Worm (Caenorhabditis elegans) whole organism, late embryonic: ENCODE measurements around the gene hpo-15.

Experiments
- C38D4.7 ChIP-seq: fragments of 200-800 bp; sonication (Bioruptor generic); optimal IDR thresholded peaks from 2 replicates; lab custom pipeline; 2018; ENCODE audit warnings: mild to moderate bottlenecking, missing genetic modification characterization, moderate library complexity, missing compliant biosample characterization
- dmd-4 ChIP-seq: sonication (generic microtip); optimal IDR thresholded peaks from 2 replicates; lab custom pipeline; 2016; ENCODE audit warnings: borderline replicate concordance, missing genetic modification characterization, missing compliant biosample characterization
- elt-2 ChIP-seq: sonication (generic microtip); optimal IDR thresholded peaks from 2 replicates; lab custom pipeline; 2016; ENCODE audit warnings: missing genetic modification reagents, missing genetic modification characterization, missing compliant biosample characterization
- nfya-1 ChIP-seq: sonication (generic microtip); optimal IDR thresholded peaks from 2 replicates; lab custom pipeline; 2017; ENCODE audit warnings: missing genetic modification characterization, mild to moderate bottlenecking, missing compliant biosample characterization, antibody characterized with exemption, moderate library complexity
- tbx-2 ChIP-seq: sonication (generic microtip); optimal IDR thresholded peaks from 2 replicates; lab custom pipeline; 2016; ENCODE audit warnings: missing genetic modification characterization, missing compliant biosample characterization

DNA sequence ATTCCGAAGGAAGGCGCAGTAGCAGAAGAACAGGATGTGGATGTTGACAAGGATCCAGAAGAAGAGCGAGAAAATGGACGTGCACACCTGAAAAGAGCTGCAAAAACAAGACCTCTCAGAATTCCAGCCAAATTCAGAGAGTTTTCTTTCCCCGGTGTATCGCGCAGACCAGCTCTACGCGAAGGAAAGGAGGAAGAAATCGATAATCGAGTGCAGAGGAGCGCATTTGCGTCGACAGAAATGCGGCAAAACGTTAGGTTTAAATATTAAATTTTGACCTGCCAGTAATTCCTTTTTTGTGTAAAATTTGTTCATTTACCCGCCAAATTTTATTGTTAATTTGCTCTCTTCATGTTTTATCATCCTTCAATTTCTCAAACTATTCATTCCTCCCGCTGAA lies 35.9 kb downstream of the hpo-15 start:
- TF ChIP-seq tbx-2 (tag; lab: Kevin White, UChicago) = no peak
- TF ChIP-seq elt-2 (tag; lab: Kevin White, UChicago) = no peak
- TF ChIP-seq C38D4.7 = no peak
- no peak for TF ChIP-seq nfya-1
- TF ChIP-seq dmd-4 (tag; lab: Kevin White, UChicago) = no peak
